Fruit fly (Drosophila melanogaster): ENCODE results near the gene CG2924.

The CG2924 gene

DNA sequence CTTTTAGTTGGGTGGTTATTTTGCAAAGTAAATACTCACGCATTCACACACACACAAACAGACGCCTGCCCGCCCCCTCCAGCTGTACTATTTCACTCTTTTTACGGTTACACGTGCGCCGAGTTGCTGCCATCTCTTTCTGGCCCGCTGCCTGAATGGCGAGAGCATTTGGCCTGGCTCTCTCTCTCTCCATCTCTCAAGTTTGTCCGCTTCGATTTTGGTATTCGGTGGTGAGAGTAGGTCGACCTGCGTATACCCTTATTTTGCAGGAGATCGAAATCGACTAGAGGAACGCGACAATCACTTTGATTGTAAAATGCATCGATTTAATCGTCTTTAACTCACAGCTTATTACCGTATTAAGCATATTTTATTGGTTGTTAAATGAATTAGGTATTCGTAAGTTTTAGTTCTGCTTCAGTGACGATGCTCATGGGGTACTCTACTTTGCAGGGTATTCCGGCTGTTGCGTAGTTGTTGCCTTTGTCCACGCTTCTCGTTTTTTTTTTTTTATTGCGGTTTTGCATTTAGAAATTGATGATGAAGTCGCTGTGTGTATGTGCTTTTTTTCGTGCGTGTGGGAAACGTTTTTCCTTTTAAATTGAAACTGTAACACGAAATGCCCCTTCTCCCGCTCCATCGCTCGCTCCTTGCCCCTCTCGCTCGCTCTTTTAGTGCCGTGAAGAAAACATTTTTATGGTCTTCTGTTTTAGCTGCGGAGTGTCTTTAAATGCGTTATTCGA, 33.4 kb upstream of the CG2924 start (continued):
- TF ChIP-seq CG7786 (GFP tag; optimal IDR thresholded peaks at IDR 0.05) (peak; percentile 96), CG12942 (GFP tag; optimal IDR thresholded peaks at IDR 0.05) (peak; percentile 77), CG10366 (GFP tag; IDR thresholded peaks at IDR 0.05) (peak; percentile 82), CG32772 (GFP tag; IDR thresholded peaks at IDR 0.05) (peak; percentile 79), HLH3B (GFP tag; IDR thresholded peaks at IDR 0.05) (peak; percentile 87), E2f1 (GFP tag; IDR thresholded peaks at IDR 0.05) (peak; percentile 88), eyg (GFP tag; optimal IDR thresholded peaks at IDR 0.05) (peak; percentile 84), dm (GFP tag; optimal IDR thresholded peaks at IDR 0.05) (peak; percentile 90), CG3065 (GFP tag; optimal IDR thresholded peaks at IDR 0.05) (peak; percentile 58), ssp (GFP tag; IDR thresholded peaks at IDR 0.05) (peak; percentile 65), ftz-f1 (GFP tag; optimal IDR thresholded peaks at IDR 0.05) (peak; percentile 73), CG4820 (GFP tag; optimal IDR thresholded peaks at IDR 0.05) (peak; percentile 82), grn (GFP tag; optimal IDR thresholded peaks at IDR 0.05) (peak; percentile 19), otp (GFP tag; IDR thresholded peaks at IDR 0.05) (peak; percentile 70; the same call in 1 of the 3 replicates), CG11085 (GFP tag; IDR thresholded peaks at IDR 0.05) (peak; percentile 64), mld (GFP tag; IDR thresholded peaks at IDR 0.05; ENCODE audit: partially characterized antibody) (no peak), dan (GFP tag; IDR thresholded peaks at IDR 0.05) (0 out of 2 replicates have a peak, but pooled peaks have one; percentile 28), B-H2 (GFP tag; optimal IDR thresholded peaks at IDR 0.05) (peak; percentile 50), vnd (GFP tag; IDR thresholded peaks at IDR 0.05; ENCODE audit: partially characterized antibody) (no peak), CG9797 (GFP tag; optimal IDR thresholded peaks at IDR 0.05) (peak; percentile 6), jumu (GFP tag; optimal IDR thresholded peaks at IDR 0.05) (peak; percentile 93), Hr78 (GFP tag; optimal IDR thresholded peaks at IDR 0.05) (peak in 1 of 2 experiments; percentile 70), Adf1 (GFP tag; IDR thresholded peaks at IDR 0.05) (peak; percentile 80), Doc3 (GFP tag; IDR thresholded peaks at IDR 0.05; ENCODE audit: partially characterized antibody) (no peak), CG10979 (tag; optimal IDR thresholded peaks at IDR 0.05) (peak; percentile 89), Dref (GFP tag; IDR thresholded peaks at IDR 0.05) (no peak), CG10321 (GFP tag; IDR thresholded peaks at IDR 0.05) (peak; percentile 70; the same call in 1 of the 2 replicates), Lhr (GFP tag; optimal IDR thresholded peaks at IDR 0.05) (peak; percentile 63), sim (GFP tag; IDR thresholded peaks at IDR 0.05) (peak; percentile 17; the same call in 1 of the 2 replicates), CG8359 (GFP tag; optimal IDR thresholded peaks at IDR 0.05; ENCODE audit: borderline replicate concordance) (peak; percentile 35), Optix (GFP tag; IDR thresholded peaks at IDR 0.05) (peak; percentile 86), Bgb (GFP tag; IDR thresholded peaks at IDR 0.05; ENCODE audit: partially characterized antibody) (no peak), CG1603 (tag; optimal IDR thresholded peaks at IDR 0.05) (peak; percentile 94), CG2875 (GFP tag; optimal IDR thresholded peaks at IDR 0.05) (peak; percentile 86), fd96Cb (tag; optimal IDR thresholded peaks at IDR 0.05) (peak; percentile 82), CHES-1-like (GFP tag; optimal IDR thresholded peaks at IDR 0.05) (peak; percentile 97), Mrtf (GFP tag; IDR thresholded peaks at IDR 0.05) (peak; percentile 60; the same call in 1 of the 3 replicates), hkb (optimal IDR thresholded peaks at IDR 0.05) (peak; percentile 47), hkb (GFP tag; IDR thresholded peaks at IDR 0.05) (peak; percentile 89), CG11093 (GFP tag; IDR thresholded peaks at IDR 0.05) (peak; percentile 66; the same call in 1 of the 3 replicates), Sry-β (GFP tag; optimal IDR thresholded peaks at IDR 0.05) (no peak), CG13424 (tag; optimal IDR thresholded peaks at IDR 0.05) (peak; percentile 89), Xbp1 (GFP tag; optimal IDR thresholded peaks at IDR 0.05) (peak; percentile 90), CG6813 (GFP tag; optimal IDR thresholded peaks at IDR 0.05) (peak; percentile 83), jigr1 (GFP tag; IDR thresholded peaks at IDR 0.05) (peak; percentile 25; the same call in 1 of the 3 replicates), CG15073 (GFP tag; optimal IDR thresholded peaks at IDR 0.05) (peak; percentile 1), Abd-B (GFP tag; optimal IDR thresholded peaks at IDR 0.05) (peak; percentile 80), zen (tag; optimal IDR thresholded peaks at IDR 0.05) (peak; percentile 69), CG5180 (GFP tag; optimal IDR thresholded peaks at IDR 0.05) (peak; percentile 70)

Measured in whole organism, embryonic.